Fruit fly (Drosophila melanogaster) whole organism, wandering third instar larva: Measurements from ENCODE around the gene Cpr67Fa2.

Source experiments
- Abd-B ChIP-seq: fragments of >200 bp; optimal IDR thresholded peaks from 2 replicates; lab custom pipeline; 2017; ENCODE audit warnings: missing biosample characterization, missing genetic modification characterization
- CG32264 ChIP-seq: fragments of 200-800 bp; sonication (Bioruptor generic); optimal IDR thresholded peaks from 2 replicates; lab custom pipeline; 2016; ENCODE audit warnings: missing biosample characterization, missing genetic modification characterization
- CG9705 ChIP-seq: fragments of 200-800 bp; sonication (Bioruptor generic); optimal IDR thresholded peaks from 2 replicates; lab custom pipeline; 2018; ENCODE audit warnings: missing biosample characterization, mild to moderate bottlenecking, missing genetic modification characterization
- CrebA ChIP-seq: fragments of 200-800 bp; sonication (Bioruptor generic); optimal IDR thresholded peaks from 2 replicates; lab custom pipeline; 2016; ENCODE audit warnings: missing biosample characterization, mild to moderate bottlenecking, missing genetic modification characterization, borderline replicate concordance
- Dfd ChIP-seq: fragments of >200 bp; optimal IDR thresholded peaks from 2 replicates; lab custom pipeline; 2017; ENCODE audit warnings: missing biosample characterization, missing genetic modification characterization
- Dif ChIP-seq: fragments of 200-275, 200-300 bp; sonication (Bioruptor generic); optimal IDR thresholded peaks from 2 replicates; lab custom pipeline; 2018; ENCODE audit warnings: missing biosample characterization, missing genetic modification characterization; ENCODE audit not compliant: partially characterized antibody
- HLH106 ChIP-seq: fragments of 200-800 bp; optimal IDR thresholded peaks from 3 replicates; lab custom pipeline; 2019; ENCODE audit warnings: missing biosample characterization, mild to moderate bottlenecking, missing genetic modification characterization, moderate library complexity
- Hnf4 ChIP-seq: fragments of 200-800 bp; sonication (Bioruptor generic); optimal IDR thresholded peaks from 2 replicates; lab custom pipeline; 2016; ENCODE audit warnings: missing biosample characterization, mild to moderate bottlenecking, missing genetic modification characterization
- Hr78 ChIP-seq: fragments of >200 bp; optimal IDR thresholded peaks from 2 replicates; lab custom pipeline; 2017; ENCODE audit warnings: missing biosample characterization, missing genetic modification characterization
- Hr83 ChIP-seq: fragments of 200-300 bp; sonication (Bioruptor generic); optimal IDR thresholded peaks from 2 replicates; lab custom pipeline; 2016; ENCODE audit warnings: missing biosample characterization, mild to moderate bottlenecking, missing genetic modification characterization, moderate library complexity; ENCODE audit not compliant: poor library complexity, severe bottlenecking
- Jra ChIP-seq: sonication (Bioruptor generic); optimal IDR thresholded peaks from 2 replicates; lab custom pipeline; 2016; ENCODE audit warnings: missing biosample characterization, missing genetic modification characterization
- Mio ChIP-seq: sonication (Bioruptor generic); optimal IDR thresholded peaks from 2 replicates; lab custom pipeline; 2016; ENCODE audit warnings: missing biosample characterization, missing genetic modification characterization
- Myc ChIP-seq: fragments of >200 bp; optimal IDR thresholded peaks from 2 replicates; lab custom pipeline; 2017
- N ChIP-seq: fragments of >200 bp; optimal IDR thresholded peaks from 2 replicates; lab custom pipeline; 2018; ENCODE audit warnings: missing biosample characterization, missing external identifiers, missing genetic modification characterization
- OdsH ChIP-seq: fragments of 200-800 bp; sonication (Bioruptor generic); optimal IDR thresholded peaks from 2 replicates; lab custom pipeline; 2016; ENCODE audit warnings: missing biosample characterization, mild to moderate bottlenecking, missing genetic modification characterization
- Rel ChIP-seq, 2 experiments: fragments of 200-800 bp; sonication (Bioruptor generic) in 1 of 2; optimal IDR thresholded peaks; 2 replicates in 1 of 2; 3 replicates in 1 of 2; lab custom pipeline; 2016 to 2019; ENCODE audit warnings: mild to moderate bottlenecking in 2 of 2, missing biosample characterization in 2 of 2, missing genetic modification characterization in 2 of 2, moderate library complexity in 1 of 2
- Sp1 ChIP-seq: fragments of 200-800 bp; sonication (Bioruptor generic); optimal IDR thresholded peaks from 3 replicates; lab custom pipeline; 2019; ENCODE audit warnings: missing biosample characterization, mild to moderate bottlenecking, missing genetic modification characterization, moderate library complexity
- Vsx2 ChIP-seq: fragments of 200-300, 225-300 bp; sonication (Bioruptor generic); optimal IDR thresholded peaks from 2 replicates; lab custom pipeline; 2018; ENCODE audit warnings: missing biosample characterization, missing genetic modification characterization; ENCODE audit not compliant: partially characterized antibody
- br ChIP-seq: fragments of 200-800 bp; sonication (Bioruptor generic); optimal IDR thresholded peaks from 2 replicates; lab custom pipeline; 2016; ENCODE audit warnings: missing biosample characterization, missing genetic modification characterization
- brk ChIP-seq: fragments of 200-800 bp; sonication (Bioruptor generic); optimal IDR thresholded peaks from 2 replicates; lab custom pipeline; 2016; ENCODE audit warnings: missing biosample characterization, mild to moderate bottlenecking, missing genetic modification characterization
- dl ChIP-seq, 2 experiments: fragments of 175-275, 200-275 bp in 1 of 2; fragments of 200-275 bp in 1 of 2; sonication (Bioruptor generic); optimal IDR thresholded peaks; lab custom pipeline; 2018; ENCODE audit warnings: mild to moderate bottlenecking in 2 of 2, missing biosample characterization in 2 of 2, missing genetic modification characterization in 2 of 2, moderate library complexity in 2 of 2; ENCODE audit not compliant: partially characterized antibody in 2 of 2, insufficient read depth in 1 of 2
- dsf ChIP-seq: sonication (Bioruptor generic); optimal IDR thresholded peaks from 2 replicates; lab custom pipeline; 2016; ENCODE audit warnings: missing biosample characterization, missing genetic modification characterization, borderline replicate concordance
- foxo ChIP-seq, 2 experiments: fragments of 200-800 bp; sonication (Bioruptor generic); optimal IDR thresholded peaks; 2 replicates in 1 of 2; 3 replicates in 1 of 2; lab custom pipeline; 2016 to 2017; ENCODE audit warnings: missing biosample characterization in 2 of 2, missing genetic modification characterization in 2 of 2
- fru ChIP-seq: fragments of 200-800 bp; sonication (Bioruptor generic); optimal IDR thresholded peaks from 3 replicates; lab custom pipeline; 2016; ENCODE audit warnings: missing biosample characterization, mild to moderate bottlenecking, missing genetic modification characterization
- h ChIP-seq: fragments of 200-800 bp; sonication (Bioruptor generic); optimal IDR thresholded peaks from 3 replicates; lab custom pipeline; 2016; ENCODE audit warnings: missing biosample characterization, mild to moderate bottlenecking, missing genetic modification characterization
- pan ChIP-seq: fragments of >200 bp; optimal IDR thresholded peaks from 2 replicates; lab custom pipeline; 2017
- psq ChIP-seq: fragments of 200-800 bp; sonication (Bioruptor generic); optimal IDR thresholded peaks from 3 replicates; lab custom pipeline; 2017; ENCODE audit warnings: missing biosample characterization, mild to moderate bottlenecking, missing genetic modification characterization, moderate library complexity
- rgr ChIP-seq: fragments of 200-800 bp; sonication (Bioruptor generic); optimal IDR thresholded peaks from 3 replicates; lab custom pipeline; 2016; ENCODE audit warnings: missing biosample characterization, mild to moderate bottlenecking, missing genetic modification characterization
- sage ChIP-seq: fragments of 200-800 bp; sonication (Bioruptor generic); optimal IDR thresholded peaks from 2 replicates; lab custom pipeline; 2016; ENCODE audit warnings: missing biosample characterization, mild to moderate bottlenecking, missing genetic modification characterization
- sv ChIP-seq: fragments of 200-800 bp; sonication (Bioruptor generic); optimal IDR thresholded peaks from 3 replicates; lab custom pipeline; 2016; ENCODE audit warnings: missing biosample characterization, missing genetic modification characterization
- tai ChIP-seq: sonication (Bioruptor generic); optimal IDR thresholded peaks from 2 replicates; lab custom pipeline; 2016; ENCODE audit warnings: missing biosample characterization, missing genetic modification characterization
- woc ChIP-seq: sonication (Bioruptor generic); optimal IDR thresholded peaks from 2 replicates; lab custom pipeline; 2016; ENCODE audit warnings: missing biosample characterization, mild to moderate bottlenecking, missing genetic modification characterization

Cpr67Fa2 gene

dm6 chr3L:10917263-10917662 is 25.7 kb downstream of the Cpr67Fa2 start:
- TF ChIP-seq dl (GFP tag; optimal IDR thresholded peaks at IDR 0.05; lab: Kevin White, UChicago; ENCODE audit: insufficient read depth in 1 of 2, partially characterized antibody in 2 of 2) (no peak), OdsH (no peak), Hr83 (no peak), Mio (GFP tag; lab: Kevin White, UChicago) (no peak), CrebA (GFP tag; lab: Kevin White, UChicago) (no peak), fru (no peak), Dif (GFP tag; lab: Kevin White, UChicago) (no peak)

- TF ChIP-seq Rel (GFP tag; optimal IDR thresholded peaks at IDR 0.05; lab: Kevin White, UChicago) (no peak), Rel (tag; optimal IDR thresholded peaks at IDR 0.05; lab: Kevin White, UChicago) (no peak), Jra (GFP tag; lab: Kevin White, UChicago) (no peak), brk (GFP tag; lab: Kevin White, UChicago) (no peak), Myc (lab: Kevin White, UChicago) (no peak), Hnf4 (GFP tag; lab: Kevin White, UChicago) (no peak), Dfd (GFP tag; lab: Kevin White, UChicago) (no peak)
These were observed 26.9 kb downstream of the Cpr67Fa2 start for dm6 chr3L:10918454-10918853.

dm6 chr3L:10922973-10923372 is 31.5 kb downstream of the Cpr67Fa2 start:
- TF ChIP-seq Sp1 (no peak), CG9705 (no peak), br (GFP tag; lab: Kevin White, UChicago) (no peak), sv (GFP tag; lab: Kevin White, UChicago) (no peak), CG32264 (GFP tag; lab: Kevin White, UChicago) (no peak), rgr (GFP tag; lab: Kevin White, UChicago) (no peak), HLH106 (no peak), h (no peak), brk (GFP tag; lab: Kevin White, UChicago) (no peak), Jra (GFP tag; lab: Kevin White, UChicago) (no peak), Mio (GFP tag; lab: Kevin White, UChicago) (no peak)

dm6 chr3L:10924683-10925082 is 33.2 kb downstream of the Cpr67Fa2 start:
- TF ChIP-seq dl (GFP tag; optimal IDR thresholded peaks at IDR 0.05; lab: Kevin White, UChicago; ENCODE audit: insufficient read depth in 1 of 2, partially characterized antibody in 2 of 2) = no peak
- TF ChIP-seq Dif (GFP tag; lab: Kevin White, UChicago) = no peak
- no peak for TF ChIP-seq Hnf4 (GFP tag; lab: Kevin White, UChicago)
- no peak for TF ChIP-seq Abd-B
- TF ChIP-seq Mio (GFP tag; lab: Kevin White, UChicago) = no peak
- TF ChIP-seq tai (GFP tag; lab: Kevin White, UChicago) = no peak
- TF ChIP-seq Hr78 (GFP tag; lab: Kevin White, UChicago) = no peak
- no peak for TF ChIP-seq N

- TF ChIP-seq psq = peak; percentile 17
- TF ChIP-seq foxo (GFP tag; optimal IDR thresholded peaks at IDR 0.05; lab: Kevin White, UChicago) = peak in 1 of 2 experiments; percentile 18
- no peak for TF ChIP-seq Vsx2 (GFP tag; lab: Kevin White, UChicago)
- peak; percentile 24 for TF ChIP-seq OdsH
- peak; percentile 6 for TF ChIP-seq woc (GFP tag; lab: Kevin White, UChicago)
- no peak for TF ChIP-seq Abd-B
- TF ChIP-seq sage = no peak
- TF ChIP-seq pan (lab: Kevin White, UChicago) = no peak
These were observed 35.8 kb downstream of the Cpr67Fa2 start for dm6 chr3L:10927349-10927748.

dm6 chr3L:10927953-10928352 is 36.4 kb downstream of the Cpr67Fa2 start:
- TF ChIP-seq Jra (GFP tag; lab: Kevin White, UChicago) (no peak), CrebA (GFP tag; lab: Kevin White, UChicago) (no peak), rgr (GFP tag; lab: Kevin White, UChicago) (peak; percentile 36), Myc (lab: Kevin White, UChicago) (no peak), sage (peak; percentile 16), tai (GFP tag; lab: Kevin White, UChicago) (no peak), Vsx2 (GFP tag; lab: Kevin White, UChicago) (no peak), Rel (GFP tag; optimal IDR thresholded peaks at IDR 0.05; lab: Kevin White, UChicago) (no peak), Rel (tag; optimal IDR thresholded peaks at IDR 0.05; lab: Kevin White, UChicago) (no peak), Abd-B (no peak), h (peak; percentile 25), N (no peak), HLH106 (peak; percentile 15), Hnf4 (GFP tag; lab: Kevin White, UChicago) (no peak), dsf (GFP tag; lab: Kevin White, UChicago) (no peak), foxo (GFP tag; optimal IDR thresholded peaks at IDR 0.05; lab: Kevin White, UChicago) (peak in 1 of 2 experiments; percentile 37), OdsH (peak; percentile 43), fru (peak; percentile 39), Sp1 (peak; percentile 31), CG9705 (no peak)
